Fruit fly (Drosophila melanogaster): ENCODE results near the gene Tim9a.

Tim9a gene

dm6 chrX:13401245-13401644, 16.2 kb downstream of the Tim9a start (continued):
- TF ChIP-seq CG2199 (GFP tag; IDR thresholded peaks at IDR 0.05) = peak; percentile 10; the same call in 1 of the 3 replicates
- peak; percentile 14 for TF ChIP-seq sug (tag; optimal IDR thresholded peaks at IDR 0.05)
- TF ChIP-seq CG17361 (GFP tag; IDR thresholded peaks at IDR 0.05) = peak; percentile 24; the same call in 1 of the 3 replicates
- peak; percentile 37 for TF ChIP-seq gro (GFP tag; optimal IDR thresholded peaks at IDR 0.05)
- TF ChIP-seq caup (GFP tag; optimal IDR thresholded peaks at IDR 0.05; ENCODE audit: severe bottlenecking) = peak; percentile 9
- TF ChIP-seq mld (GFP tag; IDR thresholded peaks at IDR 0.05; ENCODE audit: partially characterized antibody) = no peak
- peak; percentile 21; the same call in 1 of the 2 replicates for TF ChIP-seq Rfx (GFP tag; IDR thresholded peaks at IDR 0.05)
- TF ChIP-seq HLHmδ (GFP tag; optimal IDR thresholded peaks at IDR 0.05) = peak; percentile 7
- peak; percentile 30; the same call in 1 of the 2 replicates for TF ChIP-seq CG17328 (GFP tag; IDR thresholded peaks at IDR 0.05)
- peak; percentile 4 for TF ChIP-seq odd (GFP tag; optimal IDR thresholded peaks at IDR 0.05)
- no peak for TF ChIP-seq CG8290 (GFP tag; optimal IDR thresholded peaks at IDR 0.05)
- no peak for TF ChIP-seq CG8290 (tag; optimal IDR thresholded peaks at IDR 0.05)
- TF ChIP-seq Poxn (GFP tag; IDR thresholded peaks at IDR 0.05) = no peak
- peak; percentile 42; the same call in 1 of the 3 replicates for TF ChIP-seq ci (GFP tag; IDR thresholded peaks at IDR 0.05)
- TF ChIP-seq CG2129 (GFP tag; IDR thresholded peaks at IDR 0.05; ENCODE audit: partially characterized antibody) = no peak
- TF ChIP-seq kah (GFP tag; optimal IDR thresholded peaks at IDR 0.05) = peak; percentile 2
- peak; percentile 2 for TF ChIP-seq CG10267 (tag; optimal IDR thresholded peaks at IDR 0.05)
- TF ChIP-seq CG13624 (GFP tag; optimal IDR thresholded peaks at IDR 0.05) = peak; percentile 9
- no peak for TF ChIP-seq pum (GFP tag; optimal IDR thresholded peaks at IDR 0.05)
- TF ChIP-seq onecut (GFP tag; IDR thresholded peaks at IDR 0.05) = peak; percentile 6; the same call in 1 of the 2 replicates
- TF ChIP-seq chm (GFP tag; IDR thresholded peaks at IDR 0.05) = 0 out of 2 replicates have a peak, but pooled peaks have one; percentile 11
- TF ChIP-seq insv (GFP tag; optimal IDR thresholded peaks at IDR 0.05) = peak in 1 of 2 experiments; percentile 9
- TF ChIP-seq Dip2 (GFP tag; IDR thresholded peaks at IDR 0.05) = no peak
- no peak for TF ChIP-seq Side (GFP tag; optimal IDR thresholded peaks at IDR 0.05)
- TF ChIP-seq CG15073 (GFP tag; optimal IDR thresholded peaks at IDR 0.05) = no peak
- 0 out of 3 replicates have a peak, but pooled peaks have one; percentile 24 for TF ChIP-seq zfh1 (GFP tag; IDR thresholded peaks at IDR 0.05)
- TF ChIP-seq CG10979 (tag; optimal IDR thresholded peaks at IDR 0.05) = peak; percentile 2
- TF ChIP-seq hkb (optimal IDR thresholded peaks at IDR 0.05) = no peak
- 0 out of 2 replicates have a peak, but pooled peaks have one; percentile 15 for TF ChIP-seq hkb (GFP tag; IDR thresholded peaks at IDR 0.05)
- no peak for TF ChIP-seq CG31441 (GFP tag; IDR thresholded peaks at IDR 0.05)
- TF ChIP-seq Xrp1 (GFP tag; IDR thresholded peaks at IDR 0.05) = peak; percentile 15; the same call in 1 of the 2 replicates
- no peak for TF ChIP-seq NFAT (GFP tag; IDR thresholded peaks at IDR 0.05)

- TF ChIP-seq CG4328 (GFP tag; optimal IDR thresholded peaks at IDR 0.05) (no peak), Nf-YC (tag; optimal IDR thresholded peaks at IDR 0.05) (no peak), Sry-δ (GFP tag; optimal IDR thresholded peaks at IDR 0.05) (no peak), CG13123 (GFP tag; optimal IDR thresholded peaks at IDR 0.05) (no peak), aop (GFP tag; IDR thresholded peaks at IDR 0.05) (no peak), CG3726 (GFP tag; IDR thresholded peaks at IDR 0.05) (no peak), Adf1 (GFP tag; IDR thresholded peaks at IDR 0.05) (no peak), vnd (GFP tag; IDR thresholded peaks at IDR 0.05; ENCODE audit: partially characterized antibody) (no peak), CG16863 (GFP tag; optimal IDR thresholded peaks at IDR 0.05) (no peak), tup (GFP tag; optimal IDR thresholded peaks at IDR 0.05) (no peak), CG5180 (GFP tag; optimal IDR thresholded peaks at IDR 0.05) (no peak), Nf-YB (GFP tag; optimal IDR thresholded peaks at IDR 0.05) (no peak), CG7928 (GFP tag; optimal IDR thresholded peaks at IDR 0.05) (no peak)
Observed at dm6 chrX:13402763-13403162, 17.8 kb downstream of the Tim9a start, which contains the start of gene CG12725. Gene CG12725, minus strand, starts transcription at chrX:13402863.
